Fruit fly (Drosophila melanogaster): Measurements from ENCODE around the gene CG31998.

The CG31998 gene

DNA sequence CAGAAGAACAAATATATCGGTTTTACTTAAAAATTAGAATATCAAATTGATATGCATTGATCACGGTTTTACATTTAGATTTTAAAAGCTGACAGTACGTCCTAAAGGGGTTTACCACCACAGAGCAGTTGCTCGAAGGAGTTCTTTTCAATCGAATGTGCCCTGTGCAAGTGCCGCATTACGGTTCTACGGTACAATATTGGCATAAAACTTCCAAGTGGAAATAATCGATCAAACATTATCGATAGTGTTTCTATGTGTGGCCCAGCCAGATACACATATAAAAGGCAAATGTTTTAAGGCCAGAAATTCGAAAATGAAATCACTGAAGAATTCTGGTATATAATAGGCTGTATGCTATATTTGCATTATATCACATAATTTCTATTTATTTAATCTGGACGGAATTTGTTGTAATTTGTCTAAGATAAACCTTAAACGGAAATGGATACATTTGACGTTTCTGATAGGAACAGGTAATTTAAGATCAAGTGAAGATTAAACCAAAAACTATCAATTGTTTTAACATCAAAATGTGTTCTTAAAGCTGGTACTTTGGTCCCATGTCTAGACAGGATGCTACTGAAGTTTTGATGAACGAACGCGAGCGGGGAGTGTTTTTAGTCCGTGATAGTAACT, 4.4 kb upstream of the CG31998 start, which contains the start of gene Crk (continued):
- TF ChIP-seq trem (tag; optimal IDR thresholded peaks at IDR 0.05), result no peak
- TF ChIP-seq CG33213 (GFP tag; optimal IDR thresholded peaks at IDR 0.05), result peak; percentile 57
- TF ChIP-seq abd-A (tag; optimal IDR thresholded peaks at IDR 0.05), result no peak
- no peak for TF ChIP-seq toy (GFP tag; IDR thresholded peaks at IDR 0.05)
- TF ChIP-seq CG17359 (tag; optimal IDR thresholded peaks at IDR 0.05), result no peak

DNA sequence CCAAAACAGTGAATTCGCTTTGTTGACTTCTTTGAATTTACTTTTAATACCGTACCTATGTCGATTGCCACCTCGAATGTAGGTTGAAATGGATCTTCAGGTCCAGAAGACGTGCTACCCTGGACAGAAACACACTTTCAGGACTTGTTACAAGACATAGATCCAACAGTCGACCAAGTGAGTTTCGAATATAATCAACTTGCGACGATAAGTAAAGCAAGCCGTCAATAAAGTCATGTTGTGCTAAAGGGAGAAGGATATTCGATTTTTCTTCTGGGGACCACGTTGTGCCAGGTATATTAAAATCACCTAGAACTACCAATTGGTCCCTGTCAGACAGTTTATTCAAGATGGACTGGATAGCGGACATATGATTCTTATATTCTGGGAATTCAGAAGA, 1.3 kb upstream of the CG31998 start:
- TF ChIP-seq CG17802 (tag; optimal IDR thresholded peaks at IDR 0.05) (peak; percentile 77), ssp (GFP tag; IDR thresholded peaks at IDR 0.05) (peak; percentile 92), Dref (GFP tag; IDR thresholded peaks at IDR 0.05) (peak; percentile 34; the same call in 1 of the 2 replicates), CG30020 (tag; optimal IDR thresholded peaks at IDR 0.05) (peak; percentile 74), CG7357 (GFP tag; IDR thresholded peaks at IDR 0.05) (peak; percentile 64), CG1024 (GFP tag; IDR thresholded peaks at IDR 0.05) (peak; percentile 85), row (GFP tag; IDR thresholded peaks at IDR 0.05) (peak; percentile 24; the same call in 1 of the 3 replicates), CG1603 (tag; optimal IDR thresholded peaks at IDR 0.05) (peak; percentile 74)

DNA sequence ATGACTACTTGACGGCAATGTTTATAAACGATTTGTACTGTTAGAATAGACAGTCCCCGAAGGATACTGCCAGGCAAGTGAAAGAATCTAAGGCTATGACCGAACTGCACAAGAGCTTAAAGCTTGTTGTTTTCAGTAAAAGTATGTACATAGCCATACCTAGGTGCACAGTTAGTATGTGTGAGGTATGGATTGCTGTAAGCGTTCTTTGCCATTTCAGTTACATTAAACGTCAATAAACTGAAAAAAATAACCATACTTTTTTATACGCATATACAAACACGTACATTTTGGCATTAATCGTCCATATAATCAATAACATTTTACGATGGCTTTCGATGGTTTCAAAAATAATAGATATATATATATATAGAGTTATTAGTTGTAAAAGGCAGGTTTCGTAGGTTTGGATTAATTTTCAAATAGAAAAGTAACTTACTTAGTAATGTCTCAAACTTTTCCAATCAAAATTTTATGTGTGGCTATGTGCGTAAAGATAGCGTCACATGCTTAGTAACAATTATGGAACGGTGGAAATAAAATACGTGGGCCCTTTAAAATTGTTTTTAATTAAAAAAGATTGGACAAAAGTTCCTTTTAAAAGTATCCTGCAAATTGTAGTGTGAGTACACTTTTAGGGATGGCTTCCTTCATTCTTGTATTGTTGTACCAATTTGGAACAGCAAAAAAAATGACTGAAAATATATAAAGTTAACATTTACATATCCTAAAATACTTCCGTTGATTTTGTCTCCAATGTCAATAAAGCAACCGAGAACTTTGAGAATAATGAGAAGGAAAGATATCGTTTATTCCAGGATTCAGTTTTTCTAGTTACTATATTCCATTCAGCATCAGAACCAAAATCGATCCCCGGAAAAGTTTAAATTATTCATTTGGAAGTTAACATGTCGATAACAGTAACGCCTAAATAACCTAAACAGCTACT, 12.1 kb downstream of the CG31998 start, which contains the start of gene Abcd1:
Abcd1 (minus strand) TSS at position 444 of the 949 bp plus-strand sequence.
- TF ChIP-seq CG8924 (tag; optimal IDR thresholded peaks at IDR 0.05) (no peak), CG2116 (GFP tag; optimal IDR thresholded peaks at IDR 0.05) (peak; percentile 11), Sin3A (optimal IDR thresholded peaks at IDR 0.05) (no peak), Oaz (GFP tag; IDR thresholded peaks at IDR 0.05) (no peak), tio (GFP tag; optimal IDR thresholded peaks at IDR 0.05) (no peak), CG30020 (tag; optimal IDR thresholded peaks at IDR 0.05) (peak; percentile 100), grau (tag; optimal IDR thresholded peaks at IDR 0.05) (no peak), CG17802 (tag; optimal IDR thresholded peaks at IDR 0.05) (peak; percentile 97), CG1603 (tag; optimal IDR thresholded peaks at IDR 0.05) (peak; percentile 100), CG8290 (GFP tag; optimal IDR thresholded peaks at IDR 0.05) (peak; percentile 52), CG8290 (tag; optimal IDR thresholded peaks at IDR 0.05) (no peak), pfk (GFP tag; optimal IDR thresholded peaks at IDR 0.05) (peak; percentile 95), CG2199 (GFP tag; IDR thresholded peaks at IDR 0.05) (no peak), CG11723 (GFP tag; optimal IDR thresholded peaks at IDR 0.05) (peak; percentile 95), ATbp (GFP tag; optimal IDR thresholded peaks at IDR 0.05) (no peak), amos (GFP tag; IDR thresholded peaks at IDR 0.05; ENCODE audit: partially characterized antibody) (no peak), CG17912 (GFP tag; optimal IDR thresholded peaks at IDR 0.05) (no peak), ssp (GFP tag; IDR thresholded peaks at IDR 0.05) (peak; percentile 96), YL-1 (GFP tag; optimal IDR thresholded peaks at IDR 0.05) (peak; percentile 11), tap (tag; optimal IDR thresholded peaks at IDR 0.05) (no peak), CG11504 (tag; optimal IDR thresholded peaks at IDR 0.05) (no peak), nom (GFP tag; optimal IDR thresholded peaks at IDR 0.05) (no peak), Ets97D (GFP tag; optimal IDR thresholded peaks at IDR 0.05) (peak; percentile 34), CG12659 (GFP tag; optimal IDR thresholded peaks at IDR 0.05) (peak; percentile 34), Sry-δ (GFP tag; optimal IDR thresholded peaks at IDR 0.05) (peak; percentile 29), sc (optimal IDR thresholded peaks at IDR 0.05) (no peak), sc (GFP tag; optimal IDR thresholded peaks at IDR 0.05) (no peak), CG8089 (GFP tag; optimal IDR thresholded peaks at IDR 0.05) (peak; percentile 74), pzg (GFP tag; optimal IDR thresholded peaks at IDR 0.05) (peak; percentile 58), rib (GFP tag; IDR thresholded peaks at IDR 0.05) (no peak), bigmax (GFP tag; optimal IDR thresholded peaks at IDR 0.05) (peak; percentile 71), CG4617 (GFP tag; optimal IDR thresholded peaks at IDR 0.05; ENCODE audit: borderline replicate concordance) (peak; percentile 62), CG5245 (GFP tag; optimal IDR thresholded peaks at IDR 0.05) (no peak), dmrt11E (tag; optimal IDR thresholded peaks at IDR 0.05) (peak; percentile 10), MESR4 (GFP tag; optimal IDR thresholded peaks at IDR 0.05) (peak; percentile 86)
